Worm (Caenorhabditis elegans): ENCODE measurements around the gene Y53F4B.14.

DNA sequence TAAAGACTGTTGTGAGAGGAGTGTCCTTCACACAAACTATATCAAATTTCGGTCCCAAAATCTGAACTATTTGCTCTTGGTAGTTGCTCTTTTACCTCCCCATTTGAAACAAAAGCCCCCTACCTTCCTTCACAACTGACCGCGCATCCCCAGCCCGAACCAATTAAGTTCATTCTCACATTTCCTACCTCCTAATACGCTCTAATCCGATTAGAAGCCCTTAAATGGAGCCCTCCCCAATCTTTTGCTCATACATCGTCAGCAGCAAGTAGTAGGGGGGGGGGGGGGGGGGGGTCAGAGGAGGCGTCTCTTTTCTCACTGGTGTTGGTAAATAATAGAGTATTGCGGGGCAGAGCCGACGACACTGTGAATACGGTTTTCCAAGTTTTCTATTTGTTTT, 42.7 kb downstream of the Y53F4B.14 start:
- no peak for TF ChIP-seq elt-3 (tag; optimal IDR thresholded peaks at IDR 0.05)
- no peak for TF ChIP-seq F13H6.1 (tag; optimal IDR thresholded peaks at IDR 0.05)
- TF ChIP-seq ama-1 (optimal IDR thresholded peaks at IDR 0.05) = no peak
- TF ChIP-seq nhr-21 (tag; optimal IDR thresholded peaks at IDR 0.05) = no peak
- no peak for TF ChIP-seq nhr-12 (tag; optimal IDR thresholded peaks at IDR 0.05)
- TF ChIP-seq nhr-10 (tag; optimal IDR thresholded peaks at IDR 0.05) = no peak
- TF ChIP-seq blmp-1 (tag; optimal IDR thresholded peaks at IDR 0.05; ENCODE audit: insufficient read depth) = no peak
- TF ChIP-seq fos-1 (tag; optimal IDR thresholded peaks at IDR 0.05) = no peak
- no peak for TF ChIP-seq nhr-25 (tag; optimal IDR thresholded peaks at IDR 0.05)
- TF ChIP-seq ZK546.5 (tag; optimal IDR thresholded peaks at IDR 0.05) = no peak

Data from whole organism, L2 larva.